Worm (Caenorhabditis elegans) whole organism, late embryonic: Measurements from ENCODE around the gene gly-12.

ENCODE experiments used
- C08G9.2 ChIP-seq: sonication (generic microtip); optimal IDR thresholded peaks from 2 replicates; lab custom pipeline; 2016; ENCODE audit warnings: mild to moderate bottlenecking, missing genetic modification characterization, moderate library complexity, missing compliant biosample characterization
- F13H6.1 ChIP-seq: sonication (generic microtip); optimal IDR thresholded peaks from 2 replicates; lab custom pipeline; 2016; ENCODE audit warnings: missing genetic modification characterization, missing compliant biosample characterization
- K09A11.1 ChIP-seq: sonication (generic microtip); optimal IDR thresholded peaks from 2 replicates; lab custom pipeline; 2017; ENCODE audit warnings: antibody characterized with exemption, mild to moderate bottlenecking, missing genetic modification characterization, missing compliant biosample characterization; ENCODE audit not compliant: insufficient read depth
- T23F11.4 ChIP-seq: fragments of 200-800 bp; sonication (Bioruptor generic); optimal IDR thresholded peaks from 2 replicates; lab custom pipeline; 2018; ENCODE audit warnings: mild to moderate bottlenecking, missing genetic modification characterization, missing compliant biosample characterization
- ahr-1 ChIP-seq: sonication (generic microtip); optimal IDR thresholded peaks from 2 replicates; lab custom pipeline; 2016; ENCODE audit warnings: missing genetic modification characterization, missing compliant biosample characterization
- ama-1 ChIP-seq: fragments of 150-350 bp; optimal IDR thresholded peaks from 2 replicates; lab custom pipeline; 2014
- ceh-18 ChIP-seq: sonication (generic microtip); optimal IDR thresholded peaks from 2 replicates; lab custom pipeline; 2016; ENCODE audit warnings: missing genetic modification characterization, missing compliant biosample characterization
- ceh-22 ChIP-seq: sonication (generic microtip); optimal IDR thresholded peaks from 2 replicates; lab custom pipeline; 2017; ENCODE audit warnings: missing biosample characterization, missing genetic modification characterization
- ceh-24 ChIP-seq: sonication (generic microtip); optimal IDR thresholded peaks from 2 replicates; lab custom pipeline; 2016; ENCODE audit warnings: mild to moderate bottlenecking, missing genetic modification characterization, missing compliant biosample characterization
- ceh-31 ChIP-seq: sonication (generic microtip); optimal IDR thresholded peaks from 2 replicates; lab custom pipeline; 2016; ENCODE audit warnings: missing genetic modification characterization, missing compliant biosample characterization
- ceh-34 ChIP-seq: sonication (generic microtip); optimal IDR thresholded peaks from 2 replicates; lab custom pipeline; 2016; ENCODE audit warnings: mild to moderate bottlenecking, missing genetic modification characterization, missing compliant biosample characterization
- dmd-4 ChIP-seq: sonication (generic microtip); optimal IDR thresholded peaks from 2 replicates; lab custom pipeline; 2016; ENCODE audit warnings: borderline replicate concordance, missing genetic modification characterization, missing compliant biosample characterization
- elt-4 ChIP-seq: sonication (generic microtip); optimal IDR thresholded peaks from 2 replicates; lab custom pipeline; 2016; ENCODE audit warnings: missing genetic modification characterization, missing compliant biosample characterization
- fax-1 ChIP-seq: sonication (generic microtip); optimal IDR thresholded peaks from 2 replicates; lab custom pipeline; 2016; ENCODE audit warnings: missing genotype, missing genetic modification characterization, missing compliant biosample characterization
- fkh-6 ChIP-seq: sonication (generic microtip); optimal IDR thresholded peaks from 2 replicates; lab custom pipeline; 2016; ENCODE audit warnings: missing genetic modification characterization, missing compliant biosample characterization
- hlh-15 ChIP-seq: sonication (generic microtip); optimal IDR thresholded peaks from 2 replicates; lab custom pipeline; 2016; ENCODE audit warnings: missing genetic modification characterization, missing compliant biosample characterization
- hlh-30 ChIP-seq: sonication (generic microtip); optimal IDR thresholded peaks from 2 replicates; lab custom pipeline; 2017; ENCODE audit warnings: antibody characterized with exemption, missing genetic modification characterization, missing compliant biosample characterization; ENCODE audit not compliant: insufficient read depth
- hlh-6 ChIP-seq: sonication (generic microtip); optimal IDR thresholded peaks from 2 replicates; lab custom pipeline; 2016; ENCODE audit warnings: missing genotype, missing genetic modification characterization, missing compliant biosample characterization
- madf-2 ChIP-seq: sonication (generic microtip); optimal IDR thresholded peaks from 2 replicates; lab custom pipeline; 2017; ENCODE audit warnings: missing genetic modification characterization, missing compliant biosample characterization
- mec-3 ChIP-seq: sonication (generic microtip); optimal IDR thresholded peaks from 2 replicates; lab custom pipeline; 2016; ENCODE audit warnings: borderline replicate concordance, missing genetic modification characterization, missing compliant biosample characterization
- nfya-1 ChIP-seq: sonication (generic microtip); optimal IDR thresholded peaks from 2 replicates; lab custom pipeline; 2017; ENCODE audit warnings: missing genetic modification characterization, mild to moderate bottlenecking, missing compliant biosample characterization, antibody characterized with exemption, moderate library complexity
- nhr-232 ChIP-seq: sonication (generic microtip); optimal IDR thresholded peaks from 2 replicates; lab custom pipeline; 2016; ENCODE audit warnings: missing genetic modification characterization, missing compliant biosample characterization
- npax-4 ChIP-seq: sonication (generic microtip); optimal IDR thresholded peaks from 2 replicates; lab custom pipeline; 2016; ENCODE audit warnings: missing genetic modification characterization, missing compliant biosample characterization
- pat-9 ChIP-seq: fragments of 200-800 bp; sonication (Bioruptor generic); optimal IDR thresholded peaks from 2 replicates; lab custom pipeline; 2018; ENCODE audit warnings: mild to moderate bottlenecking, missing genetic modification characterization, moderate library complexity, missing compliant biosample characterization
- pha-2 ChIP-seq: sonication (generic microtip); optimal IDR thresholded peaks from 2 replicates; lab custom pipeline; 2017; ENCODE audit warnings: mild to moderate bottlenecking, missing genetic modification characterization, missing compliant biosample characterization
- pqm-1 ChIP-seq: sonication (generic microtip); optimal IDR thresholded peaks from 2 replicates; lab custom pipeline; 2016; ENCODE audit warnings: missing genetic modification characterization, missing compliant biosample characterization
- rnt-1 ChIP-seq: sonication (generic microtip); optimal IDR thresholded peaks from 2 replicates; lab custom pipeline; 2016; ENCODE audit warnings: missing genetic modification characterization, missing compliant biosample characterization
- sdc-2 ChIP-seq: sonication (generic microtip); optimal IDR thresholded peaks from 2 replicates; lab custom pipeline; 2016; ENCODE audit warnings: missing genotype, missing genetic modification characterization, missing compliant biosample characterization
- sox-4 ChIP-seq: sonication (generic microtip); optimal IDR thresholded peaks from 2 replicates; lab custom pipeline; 2017; ENCODE audit warnings: mild to moderate bottlenecking, missing genetic modification characterization, inconsistent platforms, missing compliant biosample characterization
- syd-9 ChIP-seq: sonication (generic microtip); optimal IDR thresholded peaks from 2 replicates; lab custom pipeline; 2016; ENCODE audit warnings: mild to moderate bottlenecking, missing genetic modification characterization, moderate library complexity, missing compliant biosample characterization
- tbx-2 ChIP-seq: sonication (generic microtip); optimal IDR thresholded peaks from 2 replicates; lab custom pipeline; 2016; ENCODE audit warnings: missing genetic modification characterization, missing compliant biosample characterization
- ttx-3 ChIP-seq: sonication (generic microtip); optimal IDR thresholded peaks from 2 replicates; lab custom pipeline; 2016; ENCODE audit warnings: missing genetic modification reagents, missing genetic modification characterization, missing compliant biosample characterization
- unc-3 ChIP-seq, 2 experiments: fragments of 200-800 bp in 1 of 2; sonication (Bioruptor generic) in 1 of 2; sonication (generic microtip) in 1 of 2; conservative IDR thresholded peaks in 1 of 2; optimal IDR thresholded peaks in 1 of 2; 2 replicates each; pipeline versions ENCODE4 v1.3.6 to Lab custom; 2016 to 2022; ENCODE audit warnings: missing compliant biosample characterization in 2 of 2, missing genetic modification characterization in 2 of 2, missing genetic modification reagents in 1 of 2
- unc-55 ChIP-seq: sonication (generic microtip); optimal IDR thresholded peaks from 2 replicates; lab custom pipeline; 2017; ENCODE audit warnings: missing biosample characterization, missing genetic modification reagents, missing genetic modification characterization

Gene gly-12

DNA sequence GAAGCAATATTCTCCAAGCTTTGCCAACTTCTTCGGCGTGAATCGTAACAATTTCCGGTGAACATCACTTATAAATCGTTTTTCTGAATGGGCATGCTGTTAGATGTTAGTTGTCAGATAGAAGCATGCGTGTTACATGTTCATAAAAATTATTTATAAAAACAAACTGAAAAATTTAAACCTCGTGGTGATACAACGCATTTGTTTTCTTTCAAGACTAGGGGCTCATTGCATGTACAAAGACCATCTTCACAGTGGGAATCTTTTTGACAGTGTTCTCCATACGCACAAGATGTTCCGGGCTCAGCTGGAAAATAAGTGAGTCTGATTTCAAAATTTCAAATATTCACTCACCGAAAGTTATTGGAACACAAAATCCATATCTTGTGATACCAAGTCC, 27.1 kb downstream of the gly-12 start:
- TF ChIP-seq rnt-1 (tag; lab: Kevin White, UChicago): no peak
- no peak for TF ChIP-seq hlh-6
- no peak for TF ChIP-seq hlh-15 (tag; lab: Kevin White, UChicago)
- TF ChIP-seq syd-9: no peak
- TF ChIP-seq hlh-30 (tag; lab: Kevin White, UChicago): no peak
- TF ChIP-seq tbx-2 (tag; lab: Kevin White, UChicago): no peak
- no peak for TF ChIP-seq ceh-24
- no peak for TF ChIP-seq fkh-6 (tag; lab: Kevin White, UChicago)
- TF ChIP-seq nhr-232 (tag; lab: Kevin White, UChicago): no peak
- TF ChIP-seq dmd-4 (tag; lab: Kevin White, UChicago): no peak
- TF ChIP-seq pqm-1 (tag; lab: Kevin White, UChicago): no peak
- TF ChIP-seq F13H6.1 (tag; lab: Kevin White, UChicago): no peak
- TF ChIP-seq fax-1 (tag; lab: Kevin White, UChicago): no peak
- TF ChIP-seq K09A11.1 (tag; lab: Kevin White, UChicago): no peak
- TF ChIP-seq madf-2: no peak
- no peak for TF ChIP-seq pha-2
- TF ChIP-seq sox-4: no peak
- no peak for TF ChIP-seq unc-3 (GFP tag; conservative IDR thresholded peaks at IDR 0.05; lab: Robert Waterston, UW)
- no peak for TF ChIP-seq unc-3 (tag; optimal IDR thresholded peaks at IDR 0.05; lab: Kevin White, UChicago)
- no peak for TF ChIP-seq mec-3 (tag; lab: Kevin White, UChicago)

DNA sequence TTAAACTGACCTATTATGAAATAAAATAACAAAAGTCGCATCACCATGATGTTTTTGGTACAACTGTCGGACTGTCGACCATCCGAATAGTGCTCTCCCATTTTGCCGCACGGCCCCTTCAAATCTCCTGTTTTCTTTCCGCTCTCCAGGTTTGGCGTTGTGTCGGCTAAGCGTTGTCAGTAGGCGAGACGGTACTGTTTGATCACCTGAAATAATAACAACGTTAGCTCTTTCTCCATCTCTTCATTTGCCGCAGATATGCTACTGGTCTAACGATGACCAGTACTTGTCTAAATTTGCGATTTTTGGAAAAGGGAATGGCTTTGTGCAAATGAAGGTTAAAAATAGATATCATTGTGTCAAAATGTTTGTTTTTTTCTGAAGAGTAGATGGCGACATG, 33.9 kb downstream of the gly-12 start, which contains the start of gene chts-1:
Gene chts-1 (minus strand): TSS at position 101 of the 400 bp plus-strand sequence.
- TF ChIP-seq T23F11.4 (GFP tag; lab: Kevin White, UChicago): no peak
- no peak for TF ChIP-seq ceh-22 (tag; lab: Kevin White, UChicago)
- no peak for TF ChIP-seq ahr-1 (tag; lab: Kevin White, UChicago)
- no peak for TF ChIP-seq nfya-1 (tag; lab: Kevin White, UChicago)

DNA sequence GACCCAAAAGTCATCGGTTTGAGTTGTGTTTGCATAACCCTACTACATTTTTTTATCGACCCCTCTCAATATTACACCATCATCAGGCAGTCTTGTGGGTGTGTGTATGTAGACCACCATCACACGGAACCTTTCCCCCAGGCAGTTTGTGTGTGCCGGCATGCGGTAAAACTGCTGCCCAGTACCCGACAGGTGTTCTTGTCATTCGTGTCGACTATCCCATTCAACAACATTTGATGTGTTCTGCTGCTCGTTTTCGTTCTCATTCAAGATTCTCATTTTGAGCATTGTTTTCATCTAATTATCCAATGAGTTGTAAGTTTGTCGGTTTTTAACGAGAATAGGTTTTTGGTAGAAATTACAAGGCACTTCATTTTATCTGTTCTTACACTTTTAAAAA, 36.9 kb downstream of the gly-12 start:
- TF ChIP-seq pqm-1 (tag; lab: Kevin White, UChicago) (no peak), hlh-15 (tag; lab: Kevin White, UChicago) (no peak), ama-1 (lab: Kevin White, UChicago) (no peak), ceh-31 (tag; lab: Kevin White, UChicago) (no peak), hlh-30 (tag; lab: Kevin White, UChicago) (no peak), nfya-1 (tag; lab: Kevin White, UChicago) (no peak), unc-55 (GFP tag; lab: Kevin White, UChicago) (peak; percentile 9), pat-9 (tag; lab: Kevin White, UChicago) (no peak), ceh-18 (tag; lab: Kevin White, UChicago) (no peak), hlh-6 (no peak), madf-2 (no peak), K09A11.1 (tag; lab: Kevin White, UChicago) (no peak), ttx-3 (tag; lab: Kevin White, UChicago) (no peak), sdc-2 (tag; lab: Kevin White, UChicago) (no peak), tbx-2 (tag; lab: Kevin White, UChicago) (peak; percentile 4), sox-4 (no peak), elt-4 (no peak)

DNA sequence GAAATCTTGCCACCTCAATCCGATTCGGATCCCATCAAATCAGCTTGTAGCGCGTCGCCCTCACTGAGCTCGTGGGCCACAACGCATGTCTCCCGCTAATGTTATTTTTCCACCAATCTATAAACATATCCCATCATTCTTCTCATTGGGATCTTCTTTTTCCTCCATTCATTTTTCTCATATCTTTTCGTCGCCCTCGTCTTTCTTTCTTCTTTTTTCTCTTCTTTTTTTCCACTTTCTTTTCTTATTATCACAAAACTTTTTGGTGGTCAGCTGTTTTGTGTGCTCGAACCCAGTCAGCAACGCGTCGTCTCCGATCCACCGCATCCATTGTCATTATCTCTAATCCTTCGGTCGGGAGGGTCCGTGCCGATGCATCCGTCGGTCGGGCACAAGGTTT, 38.1 kb downstream of the gly-12 start:
- peak; percentile 80 for TF ChIP-seq ceh-18 (tag; lab: Kevin White, UChicago)
- peak; percentile 68 for TF ChIP-seq rnt-1 (tag; lab: Kevin White, UChicago)
- TF ChIP-seq C08G9.2 (tag; lab: Kevin White, UChicago): no peak
- peak; percentile 4 for TF ChIP-seq tbx-2 (tag; lab: Kevin White, UChicago)
- TF ChIP-seq unc-55 (GFP tag; lab: Kevin White, UChicago): peak; percentile 22
- peak; percentile 34 for TF ChIP-seq ceh-34 (tag; lab: Kevin White, UChicago)
- TF ChIP-seq nfya-1 (tag; lab: Kevin White, UChicago): peak; percentile 8
- TF ChIP-seq npax-4 (tag; lab: Kevin White, UChicago): no peak
